Worm (Caenorhabditis elegans): ENCODE measurements around the gene prdx-3.

DNA sequence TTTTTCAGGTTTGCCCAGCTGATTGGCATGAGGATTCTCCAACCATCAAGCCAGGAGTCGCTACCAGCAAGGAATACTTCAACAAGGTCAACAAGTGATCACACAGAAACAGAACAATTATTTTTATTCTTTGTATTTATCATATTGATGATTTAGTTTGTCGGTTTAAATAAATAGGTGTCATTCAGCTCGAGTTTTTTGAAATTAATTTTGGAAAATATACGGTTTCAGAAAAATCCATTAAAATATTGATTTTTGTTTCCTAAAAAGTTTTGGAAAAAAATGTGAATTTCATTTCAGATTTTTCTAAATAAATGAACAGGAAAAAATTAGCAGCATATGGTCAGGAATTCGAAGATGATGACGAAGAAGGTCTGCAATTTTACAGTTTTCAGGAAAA is 1.0 kb downstream of the prdx-3 start, which contains the start of gene gpch-1:
- TF ChIP-seq M03D4.4 (tag; optimal IDR thresholded peaks at IDR 0.05): no peak
- no peak for TF ChIP-seq unc-62 (GFP tag; optimal IDR thresholded peaks at IDR 0.05)
- TF ChIP-seq blmp-1 (tag; optimal IDR thresholded peaks at IDR 0.05): no peak
- TF ChIP-seq lsy-2 (tag; optimal IDR thresholded peaks at IDR 0.05): no peak
- TF ChIP-seq mep-1 (tag; optimal IDR thresholded peaks at IDR 0.05): no peak
- no peak for TF ChIP-seq hlh-1 (tag; optimal IDR thresholded peaks at IDR 0.05)
- TF ChIP-seq nhr-12 (tag; optimal IDR thresholded peaks at IDR 0.05): no peak
- no peak for TF ChIP-seq ces-1 (GFP tag; optimal IDR thresholded peaks at IDR 0.05)
